Worm (Caenorhabditis elegans): ENCODE data around the gene lgc-43.
A peak's percentile ranks its signal among the peaks of the same experiment; 100 is the strongest.

lgc-43 gene

ce11 chrIV:10571020-10571419, 7.4 kb upstream of the lgc-43 start:
- TF ChIP-seq blmp-1 (tag; optimal IDR thresholded peaks at IDR 0.05) (peak; percentile 15), hpl-2 (GFP tag; optimal IDR thresholded peaks at IDR 0.05) (no peak), efl-1 (optimal IDR thresholded peaks at IDR 0.05) (no peak), efl-1 (GFP tag; optimal IDR thresholded peaks at IDR 0.05 in 1 of 2) (peak in 1 of 2 experiments; percentile 81)

ce11 chrIV:10573471-10573870, 5.0 kb upstream of the lgc-43 start:
- no peak for TF ChIP-seq unc-30 (tag; optimal IDR thresholded peaks at IDR 0.05)
- peak; percentile 42 for TF ChIP-seq lin-14 (GFP tag; optimal IDR thresholded peaks at IDR 0.05)
- TF ChIP-seq rnt-1 (tag; optimal IDR thresholded peaks at IDR 0.05): no peak

ce11 chrIV:10574471-10574870, 4.0 kb upstream of the lgc-43 start:
- TF ChIP-seq lin-15B (tag; optimal IDR thresholded peaks at IDR 0.05) (no peak), dsc-1 (tag; optimal IDR thresholded peaks at IDR 0.05) (peak; percentile 46), lin-14 (GFP tag; optimal IDR thresholded peaks at IDR 0.05) (peak; percentile 52)

- TF ChIP-seq unc-62 (GFP tag; optimal IDR thresholded peaks at IDR 0.05) (no peak), F16B12.6 (tag; optimal IDR thresholded peaks at IDR 0.05) (no peak), C34B4.2 (tag; optimal IDR thresholded peaks at IDR 0.05) (no peak), blmp-1 (tag; optimal IDR thresholded peaks at IDR 0.05) (peak; percentile 45), fkh-4 (tag; optimal IDR thresholded peaks at IDR 0.05; ENCODE audit: borderline replicate concordance) (no peak), grh-1 (GFP tag; IDR thresholded peaks at IDR 0.05) (no peak)
Observed at ce11 chrIV:10576050-10576449, 2.4 kb upstream of the lgc-43 start, which contains the start of gene efn-2. Gene efn-2, plus strand, starts transcription at chrIV:10576350.

ce11 chrIV:10576624-10577023, 1.8 kb upstream of the lgc-43 start:
- TF ChIP-seq lin-14 (GFP tag; optimal IDR thresholded peaks at IDR 0.05): peak; percentile 60
- TF ChIP-seq xbp-1 (tag; optimal IDR thresholded peaks at IDR 0.05): no peak
- TF ChIP-seq blmp-1 (tag; optimal IDR thresholded peaks at IDR 0.05): peak; percentile 54
- TF ChIP-seq nhr-85 (tag): peak; percentile 16
- TF ChIP-seq nhr-12 (tag; optimal IDR thresholded peaks at IDR 0.05): no peak
- no peak for TF ChIP-seq lin-35 (GFP tag; optimal IDR thresholded peaks at IDR 0.05)
- TF ChIP-seq mep-1 (tag; optimal IDR thresholded peaks at IDR 0.05): peak; percentile 14

ce11 chrIV:10577600-10577999, 867 bp upstream of the lgc-43 start:
- no peak for TF ChIP-seq snu-23 (GFP tag; optimal IDR thresholded peaks at IDR 0.05)
- no peak for TF ChIP-seq vab-15 (tag; optimal IDR thresholded peaks at IDR 0.05)
- TF ChIP-seq nhr-76 (tag; optimal IDR thresholded peaks at IDR 0.05): no peak
- TF ChIP-seq elt-2 (tag; optimal IDR thresholded peaks at IDR 0.05): peak; percentile 45
- TF ChIP-seq elt-3 (tag; optimal IDR thresholded peaks at IDR 0.05): no peak
- TF ChIP-seq skn-1 (tag; optimal IDR thresholded peaks at IDR 0.05): no peak
- TF ChIP-seq swsn-7 (tag; optimal IDR thresholded peaks at IDR 0.05): no peak
- TF ChIP-seq unc-30 (tag; optimal IDR thresholded peaks at IDR 0.05): no peak

- no peak for TF ChIP-seq mab-9 (GFP tag; IDR thresholded peaks at IDR 0.05)
- TF ChIP-seq mef-2 (tag; optimal IDR thresholded peaks at IDR 0.05): no peak
- TF ChIP-seq jun-1 (tag; optimal IDR thresholded peaks at IDR 0.05): no peak
- TF ChIP-seq snpc-4 (tag; optimal IDR thresholded peaks at IDR 0.05): no peak
- TF ChIP-seq sup-37 (GFP tag; optimal IDR thresholded peaks at IDR 0.05): no peak
- no peak for TF ChIP-seq pqm-1 (tag; optimal IDR thresholded peaks at IDR 0.05)
Observed at ce11 chrIV:10584237-10584636, 5.8 kb downstream of the lgc-43 start, which contains the start of gene oac-8. Gene oac-8, plus strand, starts transcription at chrIV:10584537.

All from whole organism, L1 larva.